Worm (Caenorhabditis elegans): Measurements from ENCODE around the gene hlh-11.
A peak's percentile ranks its signal among the peaks of the same experiment; 100 is the strongest.

Gene hlh-11

DNA sequence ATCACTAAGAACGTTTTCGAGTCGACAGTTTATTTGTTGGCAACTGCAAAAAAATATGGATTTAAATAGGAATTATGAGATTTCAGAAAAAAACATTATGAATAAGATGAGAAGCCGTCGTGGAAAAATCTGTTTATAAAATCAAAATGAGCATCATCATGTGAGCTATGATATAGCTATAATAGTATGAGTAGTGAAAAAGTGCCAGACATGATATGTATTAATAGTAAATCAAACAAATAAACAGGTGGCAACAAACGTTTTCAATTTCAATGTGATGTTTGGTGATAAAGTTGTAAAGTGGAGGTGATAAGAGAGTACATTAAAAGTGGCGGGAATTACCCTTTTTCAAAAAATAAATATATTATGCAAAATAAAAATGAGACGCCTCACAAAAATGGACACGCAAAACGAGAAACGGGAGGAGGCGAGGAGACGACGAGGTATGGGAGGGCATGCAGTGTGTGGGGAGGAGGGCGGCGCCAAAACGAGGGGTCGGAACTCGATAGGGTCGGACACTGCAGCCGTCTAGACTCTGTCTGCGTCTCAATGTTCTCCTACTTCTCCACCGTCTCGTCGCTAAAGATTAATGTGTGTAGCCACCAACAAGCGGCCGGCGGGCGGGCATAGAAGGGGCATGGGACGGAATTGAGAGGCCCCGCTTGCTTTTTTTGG is 48.2 kb downstream of the hlh-11 start, which contains the start of gene C07A9.9 (continued):
- TF ChIP-seq lim-7 (GFP tag; IDR thresholded peaks at IDR 0.05) = no peak
- no peak for TF ChIP-seq ceh-44 (GFP tag; IDR thresholded peaks at IDR 0.05)
- TF ChIP-seq nhr-42 (GFP tag; IDR thresholded peaks at IDR 0.05) = 0 out of 2 replicates have a peak, but pooled peaks have one; percentile 41
- TF ChIP-seq madf-5 (GFP tag; IDR thresholded peaks at IDR 0.05) = no peak
- peak; percentile 93 for TF ChIP-seq hlh-11 (tag; optimal IDR thresholded peaks at IDR 0.05)
- TF ChIP-seq mxl-3 (GFP tag; optimal IDR thresholded peaks at IDR 0.05) = peak; percentile 92
- peak; percentile 72 for TF ChIP-seq hmg-1.1 (GFP tag; IDR thresholded peaks at IDR 0.05)
- TF ChIP-seq zfp-2 (tag; optimal IDR thresholded peaks at IDR 0.05) = no peak
- TF ChIP-seq unc-62 (GFP tag; optimal IDR thresholded peaks at IDR 0.05 in 1 of 2) = peak in 1 of 2 experiments; percentile 53
- TF ChIP-seq unc-62 (tag; optimal IDR thresholded peaks at IDR 0.05) = no peak
- TF ChIP-seq madf-9 (GFP tag; conservative IDR thresholded peaks at IDR 0.05) = no peak
- peak in 1 of 2 experiments; percentile 73 for TF ChIP-seq hif-1 (tag; optimal IDR thresholded peaks at IDR 0.05)
- TF ChIP-seq set-16 (GFP tag; IDR thresholded peaks at IDR 0.05) = peak; percentile 89
- no peak for TF ChIP-seq egl-27 (tag; optimal IDR thresholded peaks at IDR 0.05)
- TF ChIP-seq zag-1 (tag; optimal IDR thresholded peaks at IDR 0.05) = peak; percentile 1
- no peak for TF ChIP-seq daf-19 (GFP tag; conservative IDR thresholded peaks at IDR 0.05)
- no peak for TF ChIP-seq spr-3 (GFP tag; optimal IDR thresholded peaks at IDR 0.05)
- peak; percentile 42; the same call in 1 of the 2 replicates for TF ChIP-seq arid-1 (GFP tag; conservative IDR thresholded peaks at IDR 0.05)
- TF ChIP-seq nhr-41 (GFP tag; IDR thresholded peaks at IDR 0.05) = no peak; the same call in 1 of the 2 replicates
- peak; percentile 15 for TF ChIP-seq ceh-32 (tag; optimal IDR thresholded peaks at IDR 0.05; ENCODE audit: poor library complexity)
- TF ChIP-seq pqm-1 (tag; optimal IDR thresholded peaks at IDR 0.05) = peak; percentile 63
- no peak for TF ChIP-seq attf-4 (tag; optimal IDR thresholded peaks at IDR 0.05)
- TF ChIP-seq unc-39 (tag; optimal IDR thresholded peaks at IDR 0.05) = no peak
- TF ChIP-seq lin-39 (tag; optimal IDR thresholded peaks at IDR 0.05) = no peak
- peak; percentile 56; the same call in 1 of the 2 replicates for TF ChIP-seq php-3 (GFP tag; IDR thresholded peaks at IDR 0.05)
- TF ChIP-seq ceh-62 (tag; optimal IDR thresholded peaks at IDR 0.05) = no peak
- no peak for TF ChIP-seq R02D3.7 (tag; optimal IDR thresholded peaks at IDR 0.05)
- TF ChIP-seq daf-16 (GFP tag; optimal IDR thresholded peaks at IDR 0.05) = peak in 1 of 2 experiments; percentile 35
- TF ChIP-seq daf-16 (tag; optimal IDR thresholded peaks at IDR 0.05) = peak; percentile 85
- peak; percentile 59 for TF ChIP-seq fkh-10 (GFP tag; optimal IDR thresholded peaks at IDR 0.05)
- TF ChIP-seq Y48G9A.11 (GFP tag; IDR thresholded peaks at IDR 0.05) = no peak
- TF ChIP-seq ceh-28 (tag; optimal IDR thresholded peaks at IDR 0.05) = peak; percentile 6
- peak; percentile 69 to 83 for TF ChIP-seq mdl-1 (tag; optimal IDR thresholded peaks at IDR 0.05)
- TF ChIP-seq lin-29 (GFP tag; IDR thresholded peaks at IDR 0.05) = no peak
- no peak for TF ChIP-seq mdt-29 (GFP tag; IDR thresholded peaks at IDR 0.05)
- peak; percentile 60; the same call in 1 of the 2 replicates for TF ChIP-seq pha-4 (GFP tag; IDR thresholded peaks at IDR 0.05)
- TF ChIP-seq pha-4 (tag; optimal IDR thresholded peaks at IDR 0.05) = no peak
- no peak for TF ChIP-seq tag-97 (GFP tag; IDR thresholded peaks at IDR 0.05)
- TF ChIP-seq zip-2 (tag; optimal IDR thresholded peaks at IDR 0.05) = no peak
- no peak for TF ChIP-seq tra-1 (GFP tag; IDR thresholded peaks at IDR 0.05)
- peak; percentile 55 for TF ChIP-seq mes-2 (tag; optimal IDR thresholded peaks at IDR 0.05; ENCODE audit: poor library complexity, severe bottlenecking)
- no peak for TF ChIP-seq Y5F2A.4 (GFP tag; optimal IDR thresholded peaks at IDR 0.05)
- no peak for TF ChIP-seq dmd-9 (GFP tag; IDR thresholded peaks at IDR 0.05)
- no peak for TF ChIP-seq F44E2.7 (GFP tag; IDR thresholded peaks at IDR 0.05)
- TF ChIP-seq ama-1 (optimal IDR thresholded peaks at IDR 0.05) = no peak
- no peak for TF ChIP-seq nhr-10 (tag; optimal IDR thresholded peaks at IDR 0.05)
- TF ChIP-seq F49E8.2 (tag; optimal IDR thresholded peaks at IDR 0.05; ENCODE audit: borderline replicate concordance) = no peak
- TF ChIP-seq mxl-2 (GFP tag; conservative IDR thresholded peaks at IDR 0.05) = no peak
- no peak for TF ChIP-seq zfp-3 (GFP tag; conservative IDR thresholded peaks at IDR 0.05)
- TF ChIP-seq egl-43 (GFP tag; IDR thresholded peaks at IDR 0.05) = peak; percentile 76
- peak; percentile 83 for TF ChIP-seq dmd-6 (GFP tag; IDR thresholded peaks at IDR 0.05)

Data from whole organism, L4 larva.